Worm (Caenorhabditis elegans) whole organism, L1 larva: ENCODE data around the gene lin-13.

Experiments used
- ama-1 ChIP-seq: fragments of 150-350 bp; optimal IDR thresholded peaks from 2 replicates; lab custom pipeline; 2014
- lin-39 ChIP-seq: fragments of 150-350 bp; optimal IDR thresholded peaks from 2 replicates; lab custom pipeline; 2014; ENCODE audit warnings: missing biosample characterization, missing genetic modification reagents, missing genetic modification characterization

DNA sequence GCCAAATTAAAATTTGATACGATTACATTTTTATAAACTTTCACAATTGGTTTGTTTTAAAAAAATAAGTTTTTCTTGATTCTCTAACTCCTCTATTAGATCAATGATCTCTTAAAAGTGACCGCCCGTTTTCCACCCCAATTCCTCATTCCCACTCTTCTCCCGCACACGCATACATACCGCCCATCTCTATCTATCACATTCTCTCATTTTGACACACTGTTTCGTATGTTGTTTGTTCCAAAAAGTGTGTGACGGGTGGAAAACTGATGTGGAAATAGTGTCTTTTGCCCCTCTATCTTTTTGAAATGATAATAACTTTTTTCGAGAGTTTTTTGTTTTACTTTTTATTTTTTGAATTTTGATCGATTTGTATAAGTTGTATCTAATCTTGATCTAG is 9.0 kb upstream of the lin-13 start:
- no peak for TF ChIP-seq lin-39 (tag; lab: Kevin White, UChicago)
- peak; percentile 57 for TF ChIP-seq ama-1 (lab: Kevin White, UChicago)
